Fruit fly (Drosophila melanogaster): ENCODE measurements around the gene viaf.
A peak's percentile ranks its signal among the peaks of the same experiment; 100 is the strongest.

The viaf gene

DNA sequence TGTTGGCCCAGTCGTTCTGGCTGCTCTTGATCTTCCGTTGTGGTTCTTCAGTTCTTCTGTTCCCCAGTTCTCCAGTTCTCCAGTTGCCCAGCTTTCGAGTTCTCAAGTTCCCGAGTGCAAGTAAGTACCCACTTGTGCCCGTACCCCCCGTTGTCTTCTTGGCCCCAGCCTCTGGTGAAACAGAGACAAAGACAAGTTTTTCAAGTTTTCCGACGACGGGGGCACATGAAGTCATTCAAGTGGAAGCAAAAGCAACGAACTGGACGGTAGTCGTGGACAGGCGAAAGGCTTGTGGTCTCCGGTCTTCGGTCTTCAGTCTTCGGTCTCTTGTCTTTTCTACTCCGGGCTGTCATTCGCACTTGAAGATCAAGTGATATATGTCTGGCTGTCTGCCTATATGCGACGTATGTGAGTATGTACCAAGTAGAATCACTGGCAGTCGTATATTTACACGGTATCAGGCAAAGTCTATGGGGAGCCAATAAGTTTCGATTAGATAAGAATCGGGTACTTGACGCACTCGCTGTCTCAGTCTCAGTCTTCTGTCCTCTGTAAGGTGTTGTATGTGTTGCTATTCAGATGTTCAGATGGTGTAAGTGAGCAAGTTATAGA lies 47.4 kb upstream of the viaf start (continued):
- TF ChIP-seq exex (tag; optimal IDR thresholded peaks at IDR 0.05) (peak; percentile 37), CG17912 (GFP tag; optimal IDR thresholded peaks at IDR 0.05) (no peak), GATAe (GFP tag; conservative IDR thresholded peaks at IDR 0.05) (peak; percentile 19; the same call in 1 of the 2 replicates), h (optimal IDR thresholded peaks at IDR 0.05) (no peak), Sry-δ (GFP tag; optimal IDR thresholded peaks at IDR 0.05) (no peak), Gsc (GFP tag; IDR thresholded peaks at IDR 0.05) (no peak), lov (optimal IDR thresholded peaks at IDR 0.05) (no peak), lov (GFP tag; IDR thresholded peaks at IDR 0.05) (no peak), ase (GFP tag; IDR thresholded peaks at IDR 0.05) (no peak), kni (GFP tag; optimal IDR thresholded peaks at IDR 0.05) (peak; percentile 35), ara (GFP tag; IDR thresholded peaks at IDR 0.05) (no peak), gfzf (GFP tag; optimal IDR thresholded peaks at IDR 0.05) (no peak), chif (GFP tag; optimal IDR thresholded peaks at IDR 0.05) (no peak), Lhr (GFP tag; optimal IDR thresholded peaks at IDR 0.05) (no peak), bigmax (GFP tag; optimal IDR thresholded peaks at IDR 0.05) (no peak), odd (GFP tag; optimal IDR thresholded peaks at IDR 0.05) (no peak), disco-r (GFP tag; optimal IDR thresholded peaks at IDR 0.05) (no peak), CG34376 (GFP tag; optimal IDR thresholded peaks at IDR 0.05) (no peak), Hmx (GFP tag; optimal IDR thresholded peaks at IDR 0.05) (no peak), lilli (GFP tag; optimal IDR thresholded peaks at IDR 0.05) (no peak), salm (tag; optimal IDR thresholded peaks at IDR 0.05) (no peak), Adf1 (GFP tag; IDR thresholded peaks at IDR 0.05) (no peak), ranshi (GFP tag; IDR thresholded peaks at IDR 0.05) (no peak), az2 (GFP tag; optimal IDR thresholded peaks at IDR 0.05) (no peak), vvl (GFP tag; IDR thresholded peaks at IDR 0.05) (no peak), Antp (GFP tag; optimal IDR thresholded peaks at IDR 0.05) (no peak), hth (optimal IDR thresholded peaks at IDR 0.05) (no peak), tx (GFP tag; optimal IDR thresholded peaks at IDR 0.05) (no peak), CG11723 (GFP tag; optimal IDR thresholded peaks at IDR 0.05) (no peak), CG11093 (GFP tag; IDR thresholded peaks at IDR 0.05) (no peak), TFAM (GFP tag; optimal IDR thresholded peaks at IDR 0.05) (no peak), repo (GFP tag; optimal IDR thresholded peaks at IDR 0.05) (no peak), HmgZ (tag; optimal IDR thresholded peaks at IDR 0.05) (peak; percentile 47), CG1647 (GFP tag; optimal IDR thresholded peaks at IDR 0.05) (no peak), CG3163 (GFP tag; optimal IDR thresholded peaks at IDR 0.05) (no peak), Doc3 (GFP tag; IDR thresholded peaks at IDR 0.05; ENCODE audit: partially characterized antibody) (no peak), schlank (tag; optimal IDR thresholded peaks at IDR 0.05) (no peak), run (tag; optimal IDR thresholded peaks at IDR 0.05) (no peak), CG2116 (GFP tag; optimal IDR thresholded peaks at IDR 0.05) (no peak), CG14014 (GFP tag; IDR thresholded peaks at IDR 0.05) (no peak), scrt (GFP tag; optimal IDR thresholded peaks at IDR 0.05) (no peak), CG10959 (GFP tag; IDR thresholded peaks at IDR 0.05) (no peak), Pdp1 (GFP tag; optimal IDR thresholded peaks at IDR 0.05) (peak in 1 of 2 experiments; percentile 35), crol (GFP tag; IDR thresholded peaks at IDR 0.05) (peak; percentile 68; the same call in 1 of the 2 replicates), Dfd (GFP tag; optimal IDR thresholded peaks at IDR 0.05) (no peak), Deaf1 (tag; optimal IDR thresholded peaks at IDR 0.05) (peak; percentile 63), CG10366 (GFP tag; IDR thresholded peaks at IDR 0.05) (no peak), ftz-f1 (GFP tag; optimal IDR thresholded peaks at IDR 0.05) (no peak), grn (GFP tag; optimal IDR thresholded peaks at IDR 0.05) (peak; percentile 92), CG13296 (GFP tag; optimal IDR thresholded peaks at IDR 0.05) (no peak), Med (GFP tag) (peak; percentile 74), CG18262 (tag; optimal IDR thresholded peaks at IDR 0.05) (no peak), CG33213 (GFP tag; optimal IDR thresholded peaks at IDR 0.05) (no peak)

All from whole organism, embryonic.